Worm (Caenorhabditis elegans) whole organism, L2 larva: ENCODE results near the gene dpy-30.

Experiments used
- C34F6.9 ChIP-seq: fragments of 150-350 bp; optimal IDR thresholded peaks from 2 replicates; lab custom pipeline; 2014; ENCODE audit warnings: missing biosample characterization, missing genetic modification characterization
- F13H6.1 ChIP-seq: sonication (generic microtip); optimal IDR thresholded peaks from 2 replicates; lab custom pipeline; 2016; ENCODE audit warnings: missing genetic modification characterization, missing compliant biosample characterization
- R02D3.7 ChIP-seq: fragments of 150-350 bp; optimal IDR thresholded peaks from 2 replicates; lab custom pipeline; 2014; ENCODE audit warnings: missing biosample characterization, missing genetic modification characterization
- ZK546.5 ChIP-seq: sonication (generic microtip); optimal IDR thresholded peaks from 2 replicates; lab custom pipeline; 2017; ENCODE audit warnings: missing biosample characterization, missing genetic modification characterization
- alr-1 ChIP-seq: fragments of 150-350 bp; optimal IDR thresholded peaks from 2 replicates; lab custom pipeline; 2014; ENCODE audit warnings: missing biosample characterization, missing genetic modification characterization
- aly-2 ChIP-seq: fragments of 150-350 bp; optimal IDR thresholded peaks from 2 replicates; lab custom pipeline; 2014; ENCODE audit warnings: missing biosample characterization, missing genetic modification characterization
- blmp-1 ChIP-seq: sonication (generic microtip); optimal IDR thresholded peaks from 2 replicates; lab custom pipeline; 2017; ENCODE audit warnings: missing genetic modification characterization, mild to moderate bottlenecking, missing compliant biosample characterization, antibody characterized with exemption, moderate library complexity; ENCODE audit not compliant: insufficient read depth
- ceh-16 ChIP-seq: fragments of 150-350 bp; optimal IDR thresholded peaks from 2 replicates; lab custom pipeline; 2014; ENCODE audit warnings: missing biosample characterization, missing genetic modification characterization
- dmd-4 ChIP-seq: sonication (generic microtip); optimal IDR thresholded peaks from 2 replicates; lab custom pipeline; 2017; ENCODE audit warnings: missing biosample characterization, missing genetic modification characterization
- egl-27 ChIP-seq: sonication (generic microtip); optimal IDR thresholded peaks from 3 replicates; lab custom pipeline; 2017; ENCODE audit warnings: missing biosample characterization, missing genetic modification reagents, missing genetic modification characterization
- elt-1 ChIP-seq: fragments of 150-350 bp; optimal IDR thresholded peaks from 2 replicates; lab custom pipeline; 2014; ENCODE audit warnings: missing biosample characterization, missing genetic modification characterization
- elt-3 ChIP-seq: sonication (generic microtip); optimal IDR thresholded peaks from 2 replicates; lab custom pipeline; 2017; ENCODE audit warnings: missing biosample characterization, missing genetic modification characterization
- fos-1 ChIP-seq: fragments of 150-350 bp; optimal IDR thresholded peaks from 2 replicates; lab custom pipeline; 2014; ENCODE audit warnings: missing biosample characterization, missing genetic modification characterization
- gmeb-1 ChIP-seq: fragments of 150-350 bp; optimal IDR thresholded peaks from 2 replicates; lab custom pipeline; 2014; ENCODE audit warnings: missing biosample characterization, missing genetic modification characterization
- lin-11 ChIP-seq: fragments of 150-350 bp; sonication (generic microtip); optimal IDR thresholded peaks from 2 replicates; lab custom pipeline; 2014; ENCODE audit warnings: missing biosample characterization, missing genetic modification characterization, inconsistent platforms, mixed read lengths
- lin-13 ChIP-seq: fragments of 150-350 bp; optimal IDR thresholded peaks from 2 replicates; lab custom pipeline; 2014; ENCODE audit warnings: missing biosample characterization, missing genetic modification reagents, missing genetic modification characterization
- lin-39 ChIP-seq: fragments of 150-350 bp; optimal IDR thresholded peaks from 2 replicates; lab custom pipeline; 2014; ENCODE audit warnings: missing biosample characterization, missing genetic modification reagents, missing genetic modification characterization
- lsy-2 ChIP-seq, 2 experiments: fragments of 150-350 bp in 1 of 2; sonication (generic microtip) in 1 of 2; optimal IDR thresholded peaks; 2 replicates each; lab custom pipeline; 2014 to 2017; ENCODE audit warnings: missing biosample characterization in 2 of 2, missing genetic modification characterization in 2 of 2
- mab-5 ChIP-seq: fragments of 150-350 bp; optimal IDR thresholded peaks from 2 replicates; lab custom pipeline; 2014; ENCODE audit warnings: missing biosample characterization, missing genetic modification characterization
- mdl-1 ChIP-seq, 2 experiments: fragments of 150-350 bp in 1 of 2; sonication (generic microtip) in 1 of 2; optimal IDR thresholded peaks; 2 replicates each; lab custom pipeline; 2017; ENCODE audit warnings: missing biosample characterization in 2 of 2, missing genetic modification characterization in 2 of 2
- nhr-10 ChIP-seq: sonication (generic microtip); optimal IDR thresholded peaks from 2 replicates; lab custom pipeline; 2017; ENCODE audit warnings: missing biosample characterization, missing genetic modification characterization
- nhr-11 ChIP-seq: fragments of 150-350 bp; optimal IDR thresholded peaks from 2 replicates; lab custom pipeline; 2014; ENCODE audit warnings: missing biosample characterization, missing genetic modification characterization
- nhr-129 ChIP-seq: fragments of 150-350 bp; optimal IDR thresholded peaks from 2 replicates; lab custom pipeline; 2014; ENCODE audit warnings: missing biosample characterization, missing genetic modification characterization
- nhr-21 ChIP-seq: fragments of 150-350 bp; optimal IDR thresholded peaks from 2 replicates; lab custom pipeline; 2014; ENCODE audit warnings: missing biosample characterization, missing genetic modification characterization
- nhr-23 ChIP-seq: fragments of 150-350 bp; optimal IDR thresholded peaks from 2 replicates; lab custom pipeline; 2014; ENCODE audit warnings: missing biosample characterization, missing genetic modification reagents, missing genetic modification characterization
- nhr-237 ChIP-seq: fragments of 150-350 bp; optimal IDR thresholded peaks from 2 replicates; lab custom pipeline; 2014; ENCODE audit warnings: missing biosample characterization, missing genetic modification characterization
- nhr-25 ChIP-seq: fragments of 150-350 bp; sonication (generic microtip); optimal IDR thresholded peaks from 3 replicates; lab custom pipeline; 2014; ENCODE audit warnings: missing biosample characterization, missing genetic modification characterization
- nhr-6 ChIP-seq: fragments of 150-350 bp; optimal IDR thresholded peaks from 2 replicates; lab custom pipeline; 2014; ENCODE audit warnings: missing biosample characterization, missing genetic modification characterization
- peb-1 ChIP-seq: fragments of 150-350 bp; optimal IDR thresholded peaks from 2 replicates; lab custom pipeline; 2014; ENCODE audit warnings: missing biosample characterization, missing genetic modification characterization
- sem-4 ChIP-seq: fragments of 150-350 bp; optimal IDR thresholded peaks from 2 replicates; lab custom pipeline; 2014; ENCODE audit warnings: missing biosample characterization, missing genetic modification reagents, missing genetic modification characterization
- skn-1 ChIP-seq: sonication (generic microtip); optimal IDR thresholded peaks from 2 replicates; lab custom pipeline; 2017; ENCODE audit warnings: missing biosample characterization, missing genetic modification characterization
- sma-3 ChIP-seq: sonication (generic microtip); optimal IDR thresholded peaks from 2 replicates; lab custom pipeline; 2016; ENCODE audit warnings: missing genetic modification reagents, missing genetic modification characterization, missing compliant biosample characterization
- sma-9 ChIP-seq, 2 experiments: fragments of 150-350 bp in 1 of 2; sonication (generic microtip) in 1 of 2; optimal IDR thresholded peaks; 2 replicates each; lab custom pipeline; 2014 to 2016; ENCODE audit warnings: missing genetic modification characterization in 2 of 2, mild to moderate bottlenecking in 1 of 2, missing biosample characterization in 1 of 2, missing compliant biosample characterization in 1 of 2, missing genetic modification reagents in 1 of 2, moderate library complexity in 1 of 2
- snpc-4 ChIP-seq: fragments of 150-350 bp; optimal IDR thresholded peaks from 2 replicates; lab custom pipeline; 2014; ENCODE audit warnings: missing biosample characterization, missing genetic modification characterization
- unc-55 ChIP-seq: fragments of 150-350 bp; sonication (generic microtip); optimal IDR thresholded peaks from 3 replicates; lab custom pipeline; 2014; ENCODE audit warnings: missing biosample characterization, missing genetic modification reagents, missing genetic modification characterization
- unc-62 ChIP-seq: fragments of 150-350 bp; optimal IDR thresholded peaks from 2 replicates; lab custom pipeline; 2014; ENCODE audit warnings: missing biosample characterization, missing genetic modification reagents, missing genetic modification characterization
- zag-1 ChIP-seq: fragments of 150-350 bp; optimal IDR thresholded peaks from 2 replicates; lab custom pipeline; 2014; ENCODE audit warnings: missing biosample characterization, missing genetic modification characterization
- ztf-1 ChIP-seq: fragments of 200-800 bp; sonication (Bioruptor generic); conservative IDR thresholded peaks from 2 replicates; pipeline ENCODE4 v1.3.6; 2022; ENCODE audit warnings: missing genetic modification characterization, missing compliant biosample characterization
- ztf-4 ChIP-seq: fragments of 150-350 bp; optimal IDR thresholded peaks from 2 replicates; lab custom pipeline; 2014; ENCODE audit warnings: missing biosample characterization, missing genetic modification characterization

The dpy-30 gene

DNA sequence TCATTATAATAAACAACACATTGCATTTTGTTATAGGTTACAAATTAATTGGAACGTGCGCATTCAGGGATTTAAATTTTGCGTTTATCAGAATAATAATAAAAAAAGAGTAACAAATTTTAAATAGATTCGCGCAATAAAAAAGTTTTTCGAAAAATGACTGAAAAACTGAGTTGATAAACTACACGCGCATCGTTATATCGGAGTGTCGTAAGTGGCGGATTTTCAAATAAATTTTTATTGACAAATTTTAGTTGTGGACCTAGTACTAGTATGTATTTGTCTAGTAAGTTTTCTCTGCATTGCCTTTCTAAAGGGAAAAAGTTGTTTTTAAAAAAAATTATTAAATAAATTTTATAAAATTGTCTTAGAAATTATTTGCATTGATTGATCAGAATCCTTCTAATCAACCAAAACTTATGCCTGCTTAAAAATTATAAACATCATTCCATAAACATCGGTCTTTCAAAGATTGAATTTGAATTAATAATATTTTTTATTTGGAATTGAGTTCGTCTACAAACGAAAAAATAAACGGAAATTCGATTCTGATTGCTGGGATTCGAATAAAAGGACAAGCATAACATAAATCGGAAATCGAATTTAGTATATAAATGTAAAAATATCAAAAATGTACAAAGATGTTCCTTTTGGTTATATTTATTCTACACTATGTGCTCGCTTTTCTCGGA is 6.9 kb upstream of the dpy-30 start, which contains the start of gene srd-4:
srd-4 (plus strand) TSS at position 642 of the 692 bp plus-strand sequence.
- TF ChIP-seq blmp-1 (no peak), elt-3 (tag; lab: Kevin White, UChicago) (no peak), snpc-4 (peak; percentile 25), R02D3.7 (no peak), nhr-23 (tag; lab: Kevin White, UChicago) (no peak), lsy-2 (tag; optimal IDR thresholded peaks at IDR 0.05; lab: Kevin White, UChicago) (peak; percentile 21 to 74), lin-11 (tag; lab: Kevin White, UChicago) (no peak), C34F6.9 (tag; lab: Kevin White, UChicago) (peak; percentile 50), unc-55 (GFP tag; lab: Kevin White, UChicago) (peak; percentile 79), egl-27 (no peak), lin-13 (GFP tag; lab: Kevin White, UChicago) (peak; percentile 1), mdl-1 (tag; optimal IDR thresholded peaks at IDR 0.05; lab: Kevin White, UChicago) (no peak), nhr-237 (tag; lab: Kevin White, UChicago) (no peak), gmeb-1 (peak; percentile 95), ZK546.5 (no peak)

DNA sequence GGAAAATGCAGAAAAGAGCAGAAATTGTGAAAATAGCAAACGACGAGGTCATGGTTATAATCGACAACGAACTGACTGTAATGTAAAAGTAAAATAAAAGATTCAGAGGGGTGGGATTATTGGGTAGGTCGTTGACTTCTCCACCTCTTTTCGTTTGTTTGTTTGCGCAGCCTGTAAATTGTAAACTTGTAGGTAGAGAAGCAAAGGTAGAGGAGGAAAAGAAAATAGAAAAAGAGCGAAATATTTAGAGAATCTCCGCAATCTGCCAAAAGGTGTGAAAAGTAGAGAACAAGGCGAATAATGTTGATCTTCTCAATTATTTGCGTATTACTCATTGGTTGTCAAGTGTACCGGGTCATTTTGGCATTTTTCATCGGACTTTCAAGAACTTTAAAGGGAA is 4.0 kb upstream of the dpy-30 start, which contains the start of gene ZK863.8:
ZK863.8 (minus strand) TSS at position 173 of the 400 bp plus-strand sequence.
- TF ChIP-seq nhr-129 (tag; lab: Kevin White, UChicago), result peak; percentile 18
- no peak for TF ChIP-seq gmeb-1
- peak; percentile 23 for TF ChIP-seq F13H6.1 (tag; lab: Kevin White, UChicago)
- TF ChIP-seq, all 48 proteins: peak for 2

DNA sequence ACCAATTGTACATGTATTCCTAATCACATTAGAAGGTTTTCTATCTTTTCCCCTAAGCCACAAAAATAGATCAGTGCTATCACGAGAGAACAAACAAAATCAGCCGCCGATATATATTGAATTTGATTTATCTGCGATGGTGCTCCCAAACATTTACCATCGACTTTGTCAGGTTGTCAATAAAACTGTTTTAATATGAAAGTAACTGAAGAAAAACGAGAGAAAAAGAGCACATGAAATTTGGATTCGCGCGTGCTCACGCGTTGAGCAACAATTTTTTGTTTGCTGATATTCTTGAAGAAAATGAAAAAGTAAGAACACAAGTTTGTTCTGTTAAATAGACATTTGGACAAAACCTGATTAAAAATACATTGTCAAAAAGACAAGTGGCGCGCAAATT is 2.5 kb upstream of the dpy-30 start:
- no peak for TF ChIP-seq lin-39 (tag; lab: Kevin White, UChicago)
- TF ChIP-seq F13H6.1 (tag; lab: Kevin White, UChicago), result peak; percentile 51

DNA sequence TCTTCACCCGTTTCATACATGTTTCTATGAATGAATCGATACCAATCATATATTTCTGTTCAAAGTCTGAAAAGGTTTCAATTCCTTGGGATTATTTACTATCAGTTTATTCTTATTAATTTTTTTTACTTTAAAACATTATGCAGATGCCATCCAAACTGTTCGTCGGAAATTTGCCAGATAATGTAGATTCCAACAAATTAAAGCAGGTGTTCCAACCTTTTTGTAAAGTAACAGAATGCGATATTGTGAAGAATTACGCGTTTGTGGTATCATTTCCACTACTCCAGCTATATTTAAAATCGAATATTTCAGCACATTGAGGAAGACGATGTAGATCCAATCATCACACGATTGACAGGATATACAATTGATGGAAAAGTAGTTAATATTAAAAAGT is 810 bp downstream of the dpy-30 start, which contains the start of gene rnp-1:
rnp-1 (plus strand) TSS at position 145 of the 400 bp plus-strand sequence.
- no peak for TF ChIP-seq skn-1 (tag; lab: Kevin White, UChicago)
- no peak for TF ChIP-seq lin-39 (tag; lab: Kevin White, UChicago)

DNA sequence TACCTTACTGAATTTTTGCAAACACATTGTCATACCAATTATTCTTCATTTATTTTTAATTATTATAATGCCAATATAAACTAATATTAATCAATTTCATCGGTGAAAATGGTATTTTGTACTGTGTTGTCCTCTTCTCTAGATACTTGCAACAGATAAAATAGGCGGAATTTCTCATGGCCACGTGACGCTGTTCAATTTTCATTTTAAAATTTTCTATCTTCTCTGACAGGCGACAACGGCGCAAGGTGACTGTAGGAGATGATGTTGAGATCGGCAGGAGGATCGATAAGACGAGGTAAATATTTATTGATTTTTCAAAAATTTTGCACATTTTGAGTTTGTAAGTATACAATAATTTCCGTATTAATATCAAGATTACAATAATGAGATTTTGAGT is 3.0 kb downstream of the dpy-30 start, which contains the start of gene ogdh-2:
ogdh-2 (plus strand) TSS at position 233 of the 400 bp plus-strand sequence.
- TF ChIP-seq F13H6.1 (tag; lab: Kevin White, UChicago) (no peak), unc-62 (GFP tag; lab: Kevin White, UChicago) (no peak), alr-1 (tag; lab: Kevin White, UChicago) (no peak), nhr-25 (peak; percentile 40), snpc-4 (no peak), nhr-21 (tag; lab: Kevin White, UChicago) (peak; percentile 6), fos-1 (tag; lab: Kevin White, UChicago) (peak; percentile 10), lsy-2 (tag; optimal IDR thresholded peaks at IDR 0.05; lab: Kevin White, UChicago) (peak in 1 of 2 experiments; percentile 13), sma-3 (peak; percentile 48), aly-2 (no peak), ztf-1 (GFP tag; lab: Robert Waterston, UW) (no peak), nhr-10 (tag; lab: Kevin White, UChicago) (no peak), nhr-11 (tag; lab: Kevin White, UChicago) (no peak), ceh-16 (tag; lab: Kevin White, UChicago) (peak; percentile 39), ztf-4 (tag; lab: Kevin White, UChicago) (no peak)
- TF ChIP-seq, all 48 proteins: peak for 6

DNA sequence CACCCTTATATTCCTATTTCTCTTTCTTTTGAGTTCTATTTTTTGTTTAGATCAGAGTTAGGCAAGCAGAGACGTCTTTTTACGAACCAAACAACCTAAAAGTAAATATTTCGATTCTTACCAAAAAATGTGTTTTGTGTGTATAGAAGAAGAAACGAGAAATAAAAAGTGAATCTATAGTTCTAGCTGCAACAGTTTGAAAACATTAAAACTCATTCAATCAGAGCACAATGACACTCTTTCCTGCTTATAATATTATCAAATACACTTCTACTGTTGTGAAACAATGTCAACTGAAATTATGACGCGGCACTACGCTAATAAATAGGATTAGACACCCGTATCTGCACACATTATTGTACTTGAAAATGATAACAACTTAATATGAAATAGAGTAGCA is 4.5 kb downstream of the dpy-30 start, which contains the start of gene ZK836.3:
ZK836.3 (minus strand) TSS at position 101 of the 400 bp plus-strand sequence.
- no peak for TF ChIP-seq zag-1 (tag; lab: Kevin White, UChicago)
- no peak for TF ChIP-seq nhr-11 (tag; lab: Kevin White, UChicago)
- no peak for TF ChIP-seq ceh-16 (tag; lab: Kevin White, UChicago)
- TF ChIP-seq sem-4 (tag; lab: Kevin White, UChicago), result no peak
- no peak for TF ChIP-seq blmp-1
- no peak for TF ChIP-seq mab-5 (tag; lab: Kevin White, UChicago)
- no peak for TF ChIP-seq ZK546.5
- no peak for TF ChIP-seq ztf-4 (tag; lab: Kevin White, UChicago)
- TF ChIP-seq skn-1 (tag; lab: Kevin White, UChicago), result no peak
- TF ChIP-seq dmd-4 (tag; lab: Kevin White, UChicago), result no peak
- no peak for TF ChIP-seq peb-1 (tag; lab: Kevin White, UChicago)
- no peak for TF ChIP-seq sma-3
- no peak for TF ChIP-seq nhr-6 (tag; lab: Kevin White, UChicago)
- no peak for TF ChIP-seq sma-9 (GFP tag; optimal IDR thresholded peaks at IDR 0.05; lab: Kevin White, UChicago)
- no peak for TF ChIP-seq sma-9 (tag; optimal IDR thresholded peaks at IDR 0.05; lab: Kevin White, UChicago)
- no peak for TF ChIP-seq lsy-2 (tag; optimal IDR thresholded peaks at IDR 0.05; lab: Kevin White, UChicago)
- TF ChIP-seq elt-3 (tag; lab: Kevin White, UChicago), result no peak
- TF ChIP-seq elt-1 (tag; lab: Kevin White, UChicago), result no peak
- TF ChIP-seq aly-2, result no peak
